Worm (Caenorhabditis elegans) whole organism, L4 larva: ENCODE results near the gene C40C9.4.

Experiments
- F10B5.3 ChIP-seq: sonication (generic microtip); optimal IDR thresholded peaks from 2 replicates; lab custom pipeline; 2016; ENCODE audit warnings: mild to moderate bottlenecking, missing genetic modification characterization, missing compliant biosample characterization
- F37D6.2 ChIP-seq: sonication (generic microtip); optimal IDR thresholded peaks from 2 replicates; lab custom pipeline; 2016; ENCODE audit warnings: mild to moderate bottlenecking, missing genetic modification characterization, missing compliant biosample characterization
- Y105C5A.15 ChIP-seq: fragments of 200-800 bp; sonication (Bioruptor generic); IDR thresholded peaks from 2 replicates; pipeline ENCODE4 v1.3.6; 2022; ENCODE audit warnings: missing genetic modification characterization, missing compliant biosample characterization
- Y48G9A.11 ChIP-seq: fragments of 200-800 bp; sonication (Bioruptor generic); IDR thresholded peaks from 2 replicates; pipeline ENCODE4 v1.3.6; 2022; ENCODE audit warnings: missing genetic modification reagents, missing genetic modification characterization, missing compliant biosample characterization
- Y5F2A.4 ChIP-seq: fragments of 200-800 bp; sonication (Bioruptor generic); optimal IDR thresholded peaks from 2 replicates; lab custom pipeline; 2018; ENCODE audit warnings: mild to moderate bottlenecking, missing genetic modification characterization, missing compliant biosample characterization
- Y75B8A.6 ChIP-seq: fragments of 200-800 bp; sonication (Bioruptor generic); IDR thresholded peaks from 2 replicates; pipeline ENCODE4 v1.3.6; 2022; ENCODE audit warnings: missing genetic modification reagents, missing genetic modification characterization, missing compliant biosample characterization
- ZK337.2 ChIP-seq: fragments of 200-800 bp; sonication (Bioruptor generic); IDR thresholded peaks from 2 replicates; pipeline ENCODE4 v1.3.6; 2022; ENCODE audit warnings: missing genetic modification reagents, missing genetic modification characterization, missing compliant biosample characterization
- aly-2 ChIP-seq: sonication (generic microtip); optimal IDR thresholded peaks from 2 replicates; lab custom pipeline; 2018; ENCODE audit warnings: missing biosample characterization, missing genetic modification characterization
- arid-1 ChIP-seq: fragments of 200-800 bp; sonication (Bioruptor generic); conservative IDR thresholded peaks from 2 replicates; pipeline ENCODE4 v1.3.6; 2022; ENCODE audit warnings: missing genetic modification reagents, missing genetic modification characterization, missing compliant biosample characterization
- ceh-32 ChIP-seq: sonication (generic microtip); optimal IDR thresholded peaks from 2 replicates; lab custom pipeline; 2016; ENCODE audit warnings: mild to moderate bottlenecking, missing genetic modification characterization, missing compliant biosample characterization; ENCODE audit not compliant: poor library complexity
- ceh-62 ChIP-seq: sonication (generic microtip); optimal IDR thresholded peaks from 2 replicates; lab custom pipeline; 2017; ENCODE audit warnings: missing biosample characterization, missing genetic modification characterization
- cey-2 ChIP-seq: sonication (generic microtip); optimal IDR thresholded peaks from 3 replicates; lab custom pipeline; 2017; ENCODE audit warnings: missing genetic modification characterization, mild to moderate bottlenecking, missing compliant biosample characterization, antibody characterized with exemption, borderline replicate concordance; ENCODE audit not compliant: insufficient read depth
- daf-16 ChIP-seq, 3 experiments: sonication (generic microtip); optimal IDR thresholded peaks; 2 replicates each; lab custom pipeline; 2016 to 2017; ENCODE audit warnings: missing genetic modification characterization in 3 of 3, missing genetic modification reagents in 3 of 3, mild to moderate bottlenecking in 2 of 3, missing compliant biosample characterization in 2 of 3, missing biosample characterization in 1 of 3, moderate library complexity in 1 of 3
- daf-8 ChIP-seq: fragments of 200-800 bp; sonication (Bioruptor generic); IDR thresholded peaks from 2 replicates; pipeline ENCODE4 v1.3.6; 2022; ENCODE audit warnings: missing genetic modification characterization, missing compliant biosample characterization
- dmd-8 ChIP-seq: fragments of 200-800 bp; sonication (Bioruptor generic); IDR thresholded peaks from 2 replicates; pipeline ENCODE4 v1.3.6; 2022; ENCODE audit warnings: missing genetic modification characterization, missing compliant biosample characterization
- dmd-9 ChIP-seq: fragments of 200-800 bp; sonication (Bioruptor generic); IDR thresholded peaks from 2 replicates; pipeline ENCODE4 v1.3.6; 2022; ENCODE audit warnings: missing genetic modification reagents, missing genetic modification characterization, missing compliant biosample characterization
- duxl-1 ChIP-seq: sonication (generic microtip); optimal IDR thresholded peaks from 2 replicates; lab custom pipeline; 2016; ENCODE audit warnings: mild to moderate bottlenecking, missing genetic modification characterization, moderate library complexity, missing compliant biosample characterization; ENCODE audit not compliant: poor library complexity
- dve-1 ChIP-seq: sonication (generic microtip); optimal IDR thresholded peaks from 2 replicates; lab custom pipeline; 2017; ENCODE audit warnings: antibody characterized with exemption, mild to moderate bottlenecking, missing genetic modification characterization, missing compliant biosample characterization; ENCODE audit not compliant: insufficient read depth
- fos-1 ChIP-seq: fragments of 150-350 bp; optimal IDR thresholded peaks from 2 replicates; lab custom pipeline; 2014; ENCODE audit warnings: missing biosample characterization, missing genetic modification characterization
- gei-8 ChIP-seq: fragments of 200-800 bp; sonication (Bioruptor generic); optimal IDR thresholded peaks from 2 replicates; lab custom pipeline; 2018; ENCODE audit warnings: mild to moderate bottlenecking, missing genetic modification characterization, missing compliant biosample characterization
- hlh-11 ChIP-seq: fragments of 200-800 bp; sonication (Bioruptor generic); optimal IDR thresholded peaks from 2 replicates; lab custom pipeline; 2018; ENCODE audit warnings: mild to moderate bottlenecking, missing genetic modification characterization, missing compliant biosample characterization
- hlh-30 ChIP-seq: sonication (generic microtip); optimal IDR thresholded peaks from 2 replicates; lab custom pipeline; 2017; ENCODE audit warnings: antibody characterized with exemption, mild to moderate bottlenecking, missing genetic modification characterization, missing compliant biosample characterization; ENCODE audit not compliant: insufficient read depth
- hmg-1.1 ChIP-seq: fragments of 200-800 bp; sonication (Bioruptor generic); IDR thresholded peaks from 2 replicates; pipeline ENCODE4 v1.3.6; 2022; ENCODE audit warnings: missing genetic modification reagents, missing genetic modification characterization, missing compliant biosample characterization
- jun-1 ChIP-seq: fragments of 150-350 bp; optimal IDR thresholded peaks from 2 replicates; lab custom pipeline; 2014; ENCODE audit warnings: missing biosample characterization, missing genetic modification reagents, missing genetic modification characterization
- lim-7 ChIP-seq: fragments of 200-800 bp; sonication (Bioruptor generic); IDR thresholded peaks from 2 replicates; pipeline ENCODE4 v1.3.6; 2022; ENCODE audit warnings: missing genetic modification characterization, missing compliant biosample characterization
- lin-1 ChIP-seq: fragments of 200-800 bp; sonication (Bioruptor generic); IDR thresholded peaks from 2 replicates; pipeline ENCODE4 v1.3.6; 2022; ENCODE audit warnings: missing genetic modification reagents, missing genetic modification characterization, missing compliant biosample characterization
- lin-38 ChIP-seq: fragments of 200-800 bp; sonication (Bioruptor generic); IDR thresholded peaks from 2 replicates; pipeline ENCODE4 v1.3.6; 2022; ENCODE audit warnings: missing genetic modification reagents, missing genetic modification characterization, missing compliant biosample characterization
- lir-3 ChIP-seq: sonication (generic microtip); optimal IDR thresholded peaks from 2 replicates; lab custom pipeline; 2016; ENCODE audit warnings: mild to moderate bottlenecking, missing genetic modification characterization, missing compliant biosample characterization
- lsy-2 ChIP-seq, 2 experiments: fragments of 150-350 bp in 1 of 2; sonication (generic microtip) in 1 of 2; optimal IDR thresholded peaks; 2 replicates each; lab custom pipeline; 2014 to 2017; ENCODE audit warnings: missing biosample characterization in 2 of 2, missing genetic modification characterization in 2 of 2
- madf-5 ChIP-seq, 2 experiments: fragments of 200-800 bp; sonication (Bioruptor generic); IDR thresholded peaks; 2 replicates each; pipeline ENCODE4 v1.3.6; 2022; ENCODE audit warnings: missing compliant biosample characterization in 2 of 2, missing genetic modification characterization in 2 of 2
- mdl-1 ChIP-seq, 2 experiments: fragments of 150-350 bp in 1 of 2; sonication (generic microtip) in 1 of 2; optimal IDR thresholded peaks; 2 replicates each; lab custom pipeline; 2014 to 2017; ENCODE audit warnings: missing biosample characterization in 2 of 2, missing genetic modification characterization in 2 of 2
- mxl-3 ChIP-seq: fragments of 200-800 bp; sonication (Bioruptor generic); optimal IDR thresholded peaks from 2 replicates; lab custom pipeline; 2018; ENCODE audit warnings: mild to moderate bottlenecking, missing genetic modification characterization, missing compliant biosample characterization
- nhr-102 ChIP-seq: sonication (generic microtip); optimal IDR thresholded peaks from 2 replicates; lab custom pipeline; 2016; ENCODE audit warnings: mild to moderate bottlenecking, missing genetic modification characterization, moderate library complexity, missing compliant biosample characterization
- nhr-11 ChIP-seq: fragments of 150-350 bp; optimal IDR thresholded peaks from 2 replicates; lab custom pipeline; 2014; ENCODE audit warnings: missing biosample characterization, missing genetic modification characterization
- nhr-111 ChIP-seq: fragments of 200-800 bp; sonication (Bioruptor generic); optimal IDR thresholded peaks from 2 replicates; lab custom pipeline; 2018; ENCODE audit warnings: mild to moderate bottlenecking, missing genetic modification characterization, missing compliant biosample characterization
- nhr-41 ChIP-seq: fragments of 200-800 bp; sonication (Bioruptor generic); IDR thresholded peaks from 2 replicates; pipeline ENCODE4 v1.3.6; 2022; ENCODE audit warnings: missing genetic modification reagents, missing genetic modification characterization, missing compliant biosample characterization
- nhr-48 ChIP-seq: sonication (generic microtip); optimal IDR thresholded peaks from 2 replicates; lab custom pipeline; 2016; ENCODE audit warnings: mild to moderate bottlenecking, missing genetic modification characterization, missing compliant biosample characterization
- nhr-76 ChIP-seq: fragments of 150-350 bp; optimal IDR thresholded peaks from 2 replicates; lab custom pipeline; 2014; ENCODE audit warnings: missing biosample characterization, missing genetic modification characterization
- pha-4 ChIP-seq, 2 experiments: fragments of 150-350 bp in 1 of 2; fragments of 200-800 bp in 1 of 2; sonication (Bioruptor generic) in 1 of 2; IDR thresholded peaks in 1 of 2; optimal IDR thresholded peaks in 1 of 2; 2 replicates each; pipeline versions ENCODE4 v1.3.6 to Lab custom; 2014 to 2022; ENCODE audit warnings: missing genetic modification characterization in 2 of 2, missing genetic modification reagents in 2 of 2, missing biosample characterization in 1 of 2, missing compliant biosample characterization in 1 of 2
- skn-1 ChIP-seq: fragments of 150-350 bp; optimal IDR thresholded peaks from 2 replicates; lab custom pipeline; 2014; ENCODE audit warnings: missing biosample characterization, missing genetic modification characterization
- spr-1 ChIP-seq: sonication (generic microtip); optimal IDR thresholded peaks from 2 replicates; lab custom pipeline; 2016; ENCODE audit warnings: mild to moderate bottlenecking, missing genetic modification characterization, missing compliant biosample characterization
- tag-97 ChIP-seq: fragments of 200-800 bp; sonication (Bioruptor generic); IDR thresholded peaks from 2 replicates; pipeline ENCODE4 v1.3.6; 2022; ENCODE audit warnings: missing genetic modification characterization, missing compliant biosample characterization
- tra-1 ChIP-seq: fragments of 200-800 bp; sonication (Bioruptor generic); IDR thresholded peaks from 2 replicates; pipeline ENCODE4 v1.3.6; 2022; ENCODE audit warnings: missing genetic modification reagents, missing genetic modification characterization, missing compliant biosample characterization
- unc-39 ChIP-seq: sonication (generic microtip); optimal IDR thresholded peaks from 2 replicates; lab custom pipeline; 2017; ENCODE audit warnings: missing biosample characterization, missing genetic modification characterization
- unc-62 ChIP-seq, 3 experiments: fragments of 150-350 bp in 1 of 3; sonication (generic microtip); optimal IDR thresholded peaks in 2 of 3; peaks in 1 of 3; 1 replicate in 1 of 3; 2 replicates in 2 of 3; lab custom pipeline; 2014 to 2017; ENCODE audit warnings: missing biosample characterization in 3 of 3, missing genetic modification characterization in 3 of 3, missing genetic modification reagents in 3 of 3, missing genotype in 1 of 3
- zfp-3 ChIP-seq: fragments of 200-800 bp; sonication (Bioruptor generic); conservative IDR thresholded peaks from 2 replicates; pipeline ENCODE4 v1.3.6; 2022; ENCODE audit warnings: missing genetic modification reagents, missing genetic modification characterization, missing compliant biosample characterization

The C40C9.4 gene

DNA sequence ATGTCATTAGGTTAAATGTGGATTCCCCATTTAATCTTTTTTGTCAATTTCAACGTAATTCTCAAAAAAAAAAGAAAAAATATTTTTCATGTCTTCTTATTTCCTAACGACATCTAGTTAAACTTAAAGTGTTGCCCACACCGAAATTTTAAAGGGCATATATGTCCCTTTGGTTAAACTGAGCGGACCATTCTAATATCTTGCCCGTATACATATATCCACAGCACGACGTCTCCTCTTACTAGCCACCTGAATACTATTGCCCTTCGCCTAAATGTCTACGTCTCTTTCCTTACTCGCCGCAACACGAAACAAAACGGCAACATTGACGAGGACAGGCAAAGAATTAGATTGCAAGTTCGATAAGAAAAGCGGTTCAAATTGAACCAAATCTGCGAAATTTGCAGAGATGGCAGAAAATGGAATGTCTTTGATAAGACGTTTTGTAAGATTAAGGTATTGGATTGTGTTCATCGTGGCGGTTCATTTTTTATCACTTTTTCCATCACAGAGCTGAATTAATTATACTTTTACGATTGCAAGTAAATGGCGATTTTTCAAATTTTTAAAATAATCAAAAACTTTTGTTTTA is 49.8 kb downstream of the C40C9.4 start (continued):
- peak; percentile 99 for TF ChIP-seq F37D6.2 (tag; lab: Kevin White, UChicago)
- TF ChIP-seq nhr-48 (tag; lab: Kevin White, UChicago) = peak; percentile 98
- TF ChIP-seq dmd-8 = peak; percentile 80; the same call in 1 of the 2 replicates
- TF ChIP-seq nhr-11 (tag; lab: Kevin White, UChicago) = peak; percentile 99
- TF ChIP-seq daf-16 (GFP tag; optimal IDR thresholded peaks at IDR 0.05; lab: Kevin White, UChicago) = peak; percentile 97 to 99
- TF ChIP-seq daf-16 (tag; optimal IDR thresholded peaks at IDR 0.05; lab: Kevin White, UChicago) = peak; percentile 94
- TF ChIP-seq lim-7 (GFP tag; lab: Robert Waterston, UW) = peak; percentile 69; the same call in 1 of the 2 replicates
- TF ChIP-seq nhr-41 = peak; percentile 82; the same call in 1 of the 2 replicates
- peak; percentile 97 for TF ChIP-seq pha-4 (GFP tag; IDR thresholded peaks at IDR 0.05; lab: Robert Waterston, UW)
- TF ChIP-seq pha-4 (tag; optimal IDR thresholded peaks at IDR 0.05; lab: Kevin White, UChicago) = peak; percentile 77
- peak; percentile 92 for TF ChIP-seq mxl-3 (GFP tag; lab: Kevin White, UChicago)
- TF ChIP-seq F10B5.3 (tag; lab: Kevin White, UChicago) = peak; percentile 97
- TF ChIP-seq nhr-111 (GFP tag; lab: Kevin White, UChicago) = peak; percentile 86
- TF ChIP-seq dmd-9 (GFP tag; lab: Robert Waterston, UW) = peak; percentile 94
- no peak for TF ChIP-seq aly-2
- TF ChIP-seq ceh-62 (tag; lab: Kevin White, UChicago) = no peak
- TF ChIP-seq ceh-32 (tag; lab: Kevin White, UChicago) = peak; percentile 92
- TF ChIP-seq tra-1 (GFP tag; lab: Robert Waterston, UW) = peak; percentile 96
- TF ChIP-seq duxl-1 (tag; lab: Kevin White, UChicago) = peak; percentile 99
- TF ChIP-seq skn-1 (tag; lab: Kevin White, UChicago) = peak; percentile 85
- peak; percentile 90 to 100 for TF ChIP-seq unc-62 (GFP tag; optimal IDR thresholded peaks at IDR 0.05 in 1 of 2; lab: Kevin White, UChicago)
- TF ChIP-seq unc-62 (tag; optimal IDR thresholded peaks at IDR 0.05; lab: Kevin White, UChicago) = peak; percentile 61
- no peak for TF ChIP-seq Y75B8A.6 (GFP tag; lab: Robert Waterston, UW)
- TF ChIP-seq nhr-76 = peak; percentile 85
- peak; percentile 92 for TF ChIP-seq lir-3 (tag; lab: Kevin White, UChicago)
- peak; percentile 100 for TF ChIP-seq unc-39
- peak; percentile 100 for TF ChIP-seq nhr-102 (tag; lab: Kevin White, UChicago)
- peak; percentile 95 to 97 for TF ChIP-seq lsy-2 (tag; optimal IDR thresholded peaks at IDR 0.05; lab: Kevin White, UChicago)
- TF ChIP-seq hlh-11 (tag; lab: Kevin White, UChicago) = peak; percentile 97
- peak; percentile 93 to 94 for TF ChIP-seq mdl-1 (tag; optimal IDR thresholded peaks at IDR 0.05; lab: Kevin White, UChicago)
- peak; percentile 100 for TF ChIP-seq jun-1 (tag; lab: Kevin White, UChicago)
- peak; percentile 97 for TF ChIP-seq zfp-3 (GFP tag; lab: Robert Waterston, UW)
- TF ChIP-seq lin-38 = peak; percentile 91
- TF ChIP-seq hmg-1.1 = peak; percentile 100
- TF ChIP-seq dve-1 = peak; percentile 100
- TF ChIP-seq cey-2 (tag; lab: Kevin White, UChicago) = peak; percentile 69
- 0 out of 2 replicates have a peak, but pooled peaks have one; percentile 46 for TF ChIP-seq Y105C5A.15 (GFP tag; lab: Robert Waterston, UW)
- peak; percentile 95 for TF ChIP-seq tag-97 (GFP tag; lab: Robert Waterston, UW)
- peak; percentile 94 for TF ChIP-seq Y5F2A.4 (GFP tag; lab: Kevin White, UChicago)
- peak; percentile 96 for TF ChIP-seq fos-1 (tag; lab: Kevin White, UChicago)
- TF ChIP-seq hlh-30 (tag; lab: Kevin White, UChicago) = peak; percentile 97
- TF ChIP-seq madf-5 (GFP tag; IDR thresholded peaks at IDR 0.05; lab: Robert Waterston, UW) = peak in 1 of 2 experiments; percentile 95; a peak in 2 of 4 replicates
- TF ChIP-seq arid-1 (GFP tag; lab: Robert Waterston, UW) = peak; percentile 93
- TF ChIP-seq Y48G9A.11 = 0 out of 2 replicates have a peak, but pooled peaks have one; percentile 59
- TF ChIP-seq daf-8 = peak; percentile 89; the same call in 1 of the 2 replicates
- TF ChIP-seq lin-1 (GFP tag; lab: Robert Waterston, UW) = peak; percentile 87
- TF ChIP-seq ZK337.2 = peak; percentile 89
- TF ChIP-seq spr-1 (tag; lab: Kevin White, UChicago) = peak; percentile 98
- peak; percentile 97 for TF ChIP-seq gei-8
